Fruit fly (Drosophila melanogaster): ENCODE measurements around the gene FER.

Gene FER

dm6 chr3R:9370413-9370812 lies 23.9 kb downstream of the FER start (continued):
- TF ChIP-seq crc (GFP tag; optimal IDR thresholded peaks at IDR 0.05) (peak; percentile 17), gro (GFP tag; optimal IDR thresholded peaks at IDR 0.05) (peak; percentile 51), Dll (GFP tag; IDR thresholded peaks at IDR 0.05; ENCODE audit: partially characterized antibody) (no peak), Chrac-16 (GFP tag; optimal IDR thresholded peaks at IDR 0.05) (peak; percentile 26), gcm (GFP tag; optimal IDR thresholded peaks at IDR 0.05) (no peak), CG10209 (GFP tag; optimal IDR thresholded peaks at IDR 0.05) (peak; percentile 47), D (optimal IDR thresholded peaks at IDR 0.05) (no peak), D (GFP tag; optimal IDR thresholded peaks at IDR 0.05) (no peak), Doc2 (GFP tag; IDR thresholded peaks at IDR 0.05) (no peak), Med (GFP tag) (peak; percentile 86), MTF-1 (GFP tag; optimal IDR thresholded peaks at IDR 0.05; ENCODE audit: borderline replicate concordance) (no peak), E2f1 (GFP tag; IDR thresholded peaks at IDR 0.05) (peak; percentile 35; the same call in 1 of the 2 replicates), Six4 (GFP tag; optimal IDR thresholded peaks at IDR 0.05) (peak; percentile 22), kni (GFP tag; optimal IDR thresholded peaks at IDR 0.05) (no peak), bcd (GFP tag; optimal IDR thresholded peaks at IDR 0.05) (peak; percentile 37), CG16779 (GFP tag; IDR thresholded peaks at IDR 0.05) (no peak), CG31365 (tag; optimal IDR thresholded peaks at IDR 0.05) (peak; percentile 9), CG18599 (GFP tag; optimal IDR thresholded peaks at IDR 0.05) (peak; percentile 59), Optix (GFP tag; IDR thresholded peaks at IDR 0.05) (no peak), CG17568 (GFP tag; optimal IDR thresholded peaks at IDR 0.05) (peak; percentile 57), ase (GFP tag; IDR thresholded peaks at IDR 0.05) (peak; percentile 27; the same call in 2 of the 3 replicates), danr (GFP tag; IDR thresholded peaks at IDR 0.05) (peak; percentile 31; the same call in 1 of the 2 replicates)

- peak; percentile 18 for TF ChIP-seq CG34376 (GFP tag; optimal IDR thresholded peaks at IDR 0.05)
- TF ChIP-seq nom (GFP tag; optimal IDR thresholded peaks at IDR 0.05) = peak; percentile 52
- peak; percentile 98 for TF ChIP-seq exex (tag; optimal IDR thresholded peaks at IDR 0.05)
- TF ChIP-seq lbe (GFP tag; optimal IDR thresholded peaks at IDR 0.05) = peak; percentile 12
- no peak for TF ChIP-seq YL-1 (GFP tag; optimal IDR thresholded peaks at IDR 0.05)
- peak; percentile 5 for TF ChIP-seq CG6813 (GFP tag; optimal IDR thresholded peaks at IDR 0.05)
- TF ChIP-seq stc (GFP tag; IDR thresholded peaks at IDR 0.05) = no peak
- peak in 1 of 2 experiments; percentile 20 for TF ChIP-seq Pdp1 (GFP tag; optimal IDR thresholded peaks at IDR 0.05)
Measured at dm6 chr3R:9365893-9366500, 28.3 kb downstream of the FER start.

DNA sequence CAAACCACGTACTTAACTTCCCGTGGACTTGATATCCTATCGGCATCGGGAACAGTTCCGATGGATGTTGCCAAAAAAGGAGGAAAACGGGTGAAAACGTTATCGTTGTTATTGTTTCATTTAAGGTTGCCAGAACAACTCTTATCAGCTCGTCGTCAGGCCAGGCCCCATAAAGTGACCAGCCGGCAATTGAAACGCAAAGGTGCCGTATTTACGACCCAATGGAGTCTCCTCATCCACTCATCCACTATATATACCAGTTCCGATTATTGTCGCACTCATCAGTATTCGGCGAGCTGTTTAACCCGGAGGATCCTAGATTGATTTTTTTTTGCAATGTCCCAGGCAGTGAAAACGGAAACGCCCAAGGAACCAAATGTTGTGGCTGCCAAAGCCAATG lies 29.2 kb downstream of the FER start, which contains the start of gene Srr:
Gene Srr (plus strand): TSS at position 278 of the 400 bp plus-strand sequence.
- TF ChIP-seq Doc2 (GFP tag; IDR thresholded peaks at IDR 0.05) (no peak), CG5180 (GFP tag; optimal IDR thresholded peaks at IDR 0.05) (no peak), Atf-2 (GFP tag; optimal IDR thresholded peaks at IDR 0.05) (no peak), HLH3B (GFP tag; IDR thresholded peaks at IDR 0.05) (no peak), lbe (GFP tag; optimal IDR thresholded peaks at IDR 0.05) (no peak), CG10565 (GFP tag; optimal IDR thresholded peaks at IDR 0.05) (no peak), oc (tag; optimal IDR thresholded peaks at IDR 0.05) (no peak), Ets65A (GFP tag) (no peak), MESR4 (GFP tag; optimal IDR thresholded peaks at IDR 0.05) (no peak), hkb (optimal IDR thresholded peaks at IDR 0.05) (no peak), hkb (GFP tag; IDR thresholded peaks at IDR 0.05) (no peak), Med (GFP tag) (peak; percentile 16), nau (GFP tag; optimal IDR thresholded peaks at IDR 0.05) (no peak), Vsx1 (GFP tag; optimal IDR thresholded peaks at IDR 0.05) (no peak), cad (GFP tag; optimal IDR thresholded peaks at IDR 0.05) (peak; percentile 2), Blimp-1 (GFP tag; optimal IDR thresholded peaks at IDR 0.05) (no peak)

Measured in whole organism, embryonic.